Worm (Caenorhabditis elegans) whole organism, dauer: ENCODE results near the gene K08E5.6.

Experiments
- unc-62 ChIP-seq: sonication (generic microtip); optimal IDR thresholded peaks from 2 replicates; lab custom pipeline; 2017; ENCODE audit warnings: missing biosample characterization, missing genetic modification reagents, missing genetic modification characterization

K08E5.6 gene

DNA sequence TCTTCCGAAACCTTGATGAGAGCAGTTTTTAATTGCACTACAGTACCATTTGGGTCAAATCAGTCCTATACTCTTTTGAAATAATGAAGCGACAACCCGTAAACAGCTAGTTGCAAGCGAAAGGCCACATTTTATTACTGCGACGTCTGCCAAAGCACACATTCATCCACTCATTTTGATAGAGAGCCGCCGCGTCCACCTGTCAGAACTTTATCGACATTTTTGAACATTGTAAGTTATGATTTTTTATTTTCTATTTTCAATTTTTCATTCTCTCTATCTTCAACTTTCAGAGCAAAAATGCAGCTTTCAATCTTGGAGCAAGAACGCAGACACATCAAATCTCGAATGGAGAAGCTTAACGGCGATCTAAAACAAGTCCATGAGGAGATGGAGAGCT lies at the start of gene K08E5.6:
K08E5.6 (plus strand) TSS at position 301 of the 400 bp plus-strand sequence.
- TF ChIP-seq unc-62 (GFP tag; lab: Kevin White, UChicago): no peak

DNA sequence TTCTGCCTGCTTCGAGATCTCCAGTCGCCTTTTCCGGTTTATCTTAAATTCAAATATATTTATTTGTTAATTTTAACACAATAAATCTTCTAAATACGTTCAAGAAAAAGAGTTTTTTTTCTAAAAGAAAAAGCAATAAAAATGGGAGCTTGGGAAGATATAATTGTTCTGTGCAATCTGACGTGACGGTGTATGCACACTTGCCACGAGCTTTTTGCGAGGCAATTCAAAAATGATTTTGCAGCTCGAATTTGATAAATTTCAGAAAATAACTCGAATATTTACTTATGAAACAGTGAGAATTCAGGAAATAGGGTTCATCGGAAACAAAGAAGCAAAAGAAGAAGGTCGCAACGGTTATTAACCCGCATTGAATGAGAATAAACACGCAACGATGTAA lies 47.7 kb upstream of the K08E5.6 start:
- no peak for TF ChIP-seq unc-62 (GFP tag; lab: Kevin White, UChicago)

DNA sequence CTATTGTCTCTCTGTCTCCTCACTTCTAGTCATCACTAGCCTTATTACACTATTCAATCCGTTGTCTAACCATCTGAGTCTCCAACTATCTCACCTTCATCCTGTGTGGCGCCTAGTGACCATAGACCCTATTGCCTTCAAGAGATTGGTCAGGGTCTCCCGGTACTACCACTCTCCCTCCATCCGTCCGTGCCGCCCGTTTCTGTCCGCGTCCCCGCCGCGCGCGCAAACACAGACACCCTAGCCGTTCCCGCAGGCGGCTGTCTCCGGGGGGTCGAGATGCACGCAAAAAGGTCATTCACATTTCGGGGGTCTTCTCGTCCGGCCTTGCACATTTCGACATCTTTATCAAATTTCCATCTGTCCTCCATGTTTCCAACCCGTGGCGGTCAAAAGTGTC lies 46.3 kb upstream of the K08E5.6 start:
- no peak for TF ChIP-seq unc-62 (GFP tag; lab: Kevin White, UChicago)

DNA sequence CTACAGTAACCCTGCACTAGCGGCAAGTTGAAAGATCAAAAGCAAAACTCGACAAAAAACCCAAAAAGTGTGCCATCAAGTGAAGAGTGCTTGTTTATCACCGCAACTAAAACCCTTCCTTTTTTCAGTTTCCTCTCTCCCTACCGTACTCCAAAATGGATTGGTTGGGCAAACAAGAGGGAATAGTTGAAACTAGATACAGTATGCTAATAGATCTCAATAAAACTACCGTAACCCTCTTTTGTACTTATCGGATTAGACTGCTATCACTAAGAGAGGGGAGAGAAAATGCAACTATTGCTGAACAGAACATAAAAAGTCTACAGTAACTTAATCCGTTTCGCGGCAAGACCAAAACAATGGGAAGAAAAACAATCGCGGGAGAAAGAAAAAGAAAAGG lies 45.5 kb upstream of the K08E5.6 start:
- no peak for TF ChIP-seq unc-62 (GFP tag; lab: Kevin White, UChicago)

DNA sequence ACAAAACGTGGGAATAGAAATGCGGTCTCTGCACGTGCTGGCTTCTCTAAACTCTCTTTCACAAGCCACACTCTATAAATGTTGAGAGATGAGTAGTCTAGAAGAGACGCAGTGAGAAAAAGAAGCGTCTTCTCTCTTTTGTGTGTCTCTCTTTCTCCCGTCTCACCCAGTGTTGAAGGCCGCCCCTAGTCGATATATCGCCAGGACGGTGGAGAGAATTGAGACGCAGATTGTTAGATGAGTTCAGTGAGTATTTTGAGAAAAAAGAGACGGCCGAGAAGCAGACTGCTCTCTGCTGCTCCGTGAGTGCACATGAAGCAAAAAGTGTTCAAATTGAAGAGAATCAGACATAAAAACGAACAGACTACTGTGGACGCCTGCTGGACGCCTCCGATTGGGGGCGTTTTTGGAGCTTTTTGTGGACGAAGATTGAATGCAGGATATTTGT lies 44.3 kb upstream of the K08E5.6 start:
- no peak for TF ChIP-seq unc-62 (GFP tag; lab: Kevin White, UChicago)

DNA sequence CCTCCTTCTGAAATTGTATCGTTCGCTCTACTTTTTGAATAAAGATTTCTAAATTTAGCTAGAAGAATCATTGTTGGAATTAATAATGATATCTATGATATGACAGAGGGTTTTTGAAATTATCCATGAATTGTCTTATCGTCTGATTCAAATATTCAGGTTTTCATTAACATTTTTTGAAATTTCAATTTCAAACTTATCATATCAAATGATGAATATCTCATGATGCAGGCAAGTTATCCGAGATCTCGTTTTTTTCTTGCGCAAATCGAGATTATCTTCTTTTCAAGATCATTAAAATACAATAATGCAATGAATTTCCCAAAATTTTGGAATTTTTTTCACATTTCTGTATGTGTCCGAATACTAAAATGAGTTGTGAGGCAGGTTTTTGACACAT lies 42.9 kb upstream of the K08E5.6 start, which contains the start of gene spop-1:
spop-1 (minus strand) TSS at position 101 of the 400 bp plus-strand sequence.
- TF ChIP-seq unc-62 (GFP tag; lab: Kevin White, UChicago): no peak

DNA sequence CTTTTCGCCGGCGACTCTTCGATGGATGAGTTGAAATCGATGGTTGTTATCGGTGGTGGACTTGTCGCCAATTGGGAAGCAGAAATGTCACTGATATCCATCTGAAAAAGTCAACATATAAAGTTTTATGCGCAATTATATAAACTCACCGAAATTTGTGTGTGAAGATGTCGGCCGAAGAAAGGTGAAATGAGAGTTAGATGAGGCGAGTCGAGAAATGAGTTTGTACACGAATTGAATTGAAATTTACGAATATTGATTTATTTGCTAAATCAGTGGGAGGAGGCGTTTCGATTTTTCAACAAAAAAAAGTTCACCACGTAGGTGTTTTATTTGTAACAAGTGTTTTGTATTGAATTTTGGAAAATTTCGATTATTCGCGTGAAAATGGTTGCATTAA lies 39.5 kb upstream of the K08E5.6 start, which contains the start of gene kel-10:
kel-10 (minus strand) TSS at position 101 of the 400 bp plus-strand sequence.
- no peak for TF ChIP-seq unc-62 (GFP tag; lab: Kevin White, UChicago)

DNA sequence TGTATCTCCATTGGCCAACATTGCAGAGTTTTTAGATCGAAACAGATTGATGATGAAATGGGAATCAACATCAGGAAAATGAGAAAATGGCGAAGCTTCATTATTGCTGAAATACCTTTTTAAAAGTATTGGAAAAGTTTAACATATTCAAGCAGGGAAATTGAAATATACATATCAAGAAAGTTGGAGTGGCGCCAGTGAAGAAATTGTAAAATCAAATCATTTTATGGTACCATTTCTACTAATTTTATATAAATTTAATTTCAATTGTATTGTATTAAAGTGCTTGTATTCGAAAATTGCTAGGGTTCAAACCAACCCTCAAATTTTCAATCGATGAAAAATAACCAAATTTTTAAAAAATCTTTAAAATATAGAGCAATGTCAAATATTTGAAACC lies 34.4 kb upstream of the K08E5.6 start, which contains the start of gene srt-55:
srt-55 (minus strand) TSS at position 101 of the 400 bp plus-strand sequence.
- TF ChIP-seq unc-62 (GFP tag; lab: Kevin White, UChicago): no peak

DNA sequence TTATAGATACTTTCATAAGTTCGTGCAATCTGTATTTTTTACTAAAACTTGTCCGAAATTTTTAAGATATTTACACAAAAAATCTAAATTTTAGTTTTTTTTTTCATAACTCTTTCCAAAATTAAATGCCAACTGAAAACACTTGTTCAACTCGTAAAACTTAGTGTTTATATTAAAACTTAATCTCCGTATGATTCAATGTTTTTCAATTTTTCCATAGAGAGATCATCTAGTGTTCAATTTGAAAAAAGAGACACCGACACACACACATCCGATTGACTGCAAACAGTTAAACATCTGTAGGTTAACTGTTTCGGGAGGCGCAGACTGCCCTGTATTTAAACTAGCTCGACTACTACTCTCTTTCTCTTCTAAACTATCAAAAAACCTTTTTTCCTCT lies 31.8 kb upstream of the K08E5.6 start, which contains the start of gene T16H12.9:
T16H12.9 (plus strand) TSS at position 301 of the 400 bp plus-strand sequence.
- no peak for TF ChIP-seq unc-62 (GFP tag; lab: Kevin White, UChicago)

DNA sequence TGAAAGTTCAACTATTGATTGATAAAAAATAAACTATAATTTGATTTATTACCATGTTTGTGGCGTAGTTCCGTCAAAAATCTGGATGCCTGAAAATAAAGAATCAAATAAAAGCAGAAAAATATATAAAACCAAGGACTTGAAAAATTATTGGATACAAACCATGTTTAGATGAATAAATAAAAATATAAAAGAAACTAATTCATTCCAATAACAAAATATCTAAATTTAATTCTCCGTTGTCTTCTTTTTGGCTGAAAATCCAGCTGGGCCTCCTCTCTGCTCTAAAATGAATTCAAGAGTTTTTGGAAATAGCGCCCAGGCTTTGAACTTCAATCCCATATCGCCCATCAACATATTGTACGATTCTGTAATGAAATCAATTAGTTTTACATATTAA lies 27.9 kb upstream of the K08E5.6 start, which contains the start of gene vps-29:
vps-29 (minus strand) TSS at position 101 of the 400 bp plus-strand sequence.
- TF ChIP-seq unc-62 (GFP tag; lab: Kevin White, UChicago): no peak

DNA sequence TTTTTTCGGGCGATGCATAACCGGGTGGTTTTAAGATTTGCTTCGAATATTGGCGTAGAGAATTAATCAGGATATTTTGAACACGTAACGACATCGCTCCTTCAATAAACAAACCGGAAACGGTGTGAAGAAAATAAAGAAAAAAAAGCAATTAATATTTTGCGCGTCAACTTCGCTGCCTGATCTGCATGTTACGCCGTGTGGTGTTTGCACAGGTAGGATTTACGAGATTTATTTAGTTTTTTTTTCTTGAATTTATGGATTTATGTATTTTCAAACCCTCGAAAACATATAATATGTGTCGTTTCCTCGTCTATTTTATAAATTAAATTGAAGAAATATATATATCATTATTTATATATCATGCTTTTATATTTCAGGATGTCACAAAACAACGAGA lies 26.2 kb upstream of the K08E5.6 start, which contains the start of the genes ZK1128.1 and mett-10:
ZK1128.1 (minus strand) TSS at position 99 of the 400 bp plus-strand sequence.
mett-10 (plus strand) TSS at position 375 of the 400 bp plus-strand sequence.
- no peak for TF ChIP-seq unc-62 (GFP tag; lab: Kevin White, UChicago)

DNA sequence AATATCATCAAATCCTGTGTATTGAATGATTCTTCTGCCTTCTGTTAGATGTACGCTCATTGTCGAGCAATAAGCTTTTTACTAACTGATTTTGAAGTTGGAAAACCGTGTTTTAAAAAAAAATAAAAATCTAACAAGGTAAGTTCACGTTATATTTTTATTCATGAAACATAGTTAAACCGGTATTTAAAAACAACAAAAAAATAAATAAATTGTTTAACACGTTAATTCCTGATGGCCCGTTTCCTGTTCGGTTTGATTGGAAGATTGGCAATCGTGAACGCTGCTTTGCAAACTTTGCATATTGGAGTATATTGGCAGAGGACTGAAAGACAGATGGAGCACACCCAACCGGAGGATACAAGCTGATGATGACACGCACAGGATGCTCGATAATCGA lies 22.0 kb upstream of the K08E5.6 start, which contains the start of gene ZK1128.3:
ZK1128.3 (minus strand) TSS at position 101 of the 400 bp plus-strand sequence.
- TF ChIP-seq unc-62 (GFP tag; lab: Kevin White, UChicago): no peak

DNA sequence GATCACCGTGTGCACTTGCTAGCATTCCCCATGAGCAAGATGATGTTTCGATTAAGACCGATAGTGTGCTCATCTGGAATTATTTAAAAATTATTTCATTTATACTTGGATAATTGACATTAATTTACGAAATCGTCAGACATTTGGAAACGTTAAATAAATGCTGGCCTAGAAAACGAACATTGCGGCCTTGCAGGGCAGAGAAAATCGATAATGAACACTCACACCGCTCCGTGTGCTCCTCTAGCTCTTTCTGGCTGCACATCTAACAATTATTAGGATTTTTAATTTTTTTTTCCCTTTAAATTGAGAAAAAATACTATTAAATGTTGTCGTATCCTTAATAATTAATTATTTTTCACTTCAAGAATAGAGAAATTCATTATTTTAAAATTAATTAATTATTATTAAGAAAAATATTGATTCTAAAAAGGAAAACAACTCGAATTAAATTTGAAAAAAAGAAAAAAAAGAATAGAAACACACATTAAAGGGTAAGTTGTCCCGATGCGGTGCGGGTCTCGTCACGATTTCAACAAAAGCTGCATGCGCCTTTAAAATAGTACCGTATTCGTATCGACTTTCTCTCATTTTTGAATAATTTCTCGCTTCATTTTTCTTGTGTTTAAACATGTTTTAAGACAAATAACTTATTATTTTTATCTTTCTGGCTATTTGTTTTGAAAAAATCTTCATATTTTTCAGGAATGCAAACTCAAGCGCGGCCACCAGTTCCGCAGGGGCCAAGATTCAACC lies 20.6 kb upstream of the K08E5.6 start, which contains the start of the genes gtf-2H3 and ham-3:
gtf-2H3 (minus strand) TSS at position 73 of the 756 bp plus-strand sequence.
ham-3 (plus strand) TSS at position 706 of the 756 bp plus-strand sequence.
- no peak for TF ChIP-seq unc-62 (GFP tag; lab: Kevin White, UChicago)

DNA sequence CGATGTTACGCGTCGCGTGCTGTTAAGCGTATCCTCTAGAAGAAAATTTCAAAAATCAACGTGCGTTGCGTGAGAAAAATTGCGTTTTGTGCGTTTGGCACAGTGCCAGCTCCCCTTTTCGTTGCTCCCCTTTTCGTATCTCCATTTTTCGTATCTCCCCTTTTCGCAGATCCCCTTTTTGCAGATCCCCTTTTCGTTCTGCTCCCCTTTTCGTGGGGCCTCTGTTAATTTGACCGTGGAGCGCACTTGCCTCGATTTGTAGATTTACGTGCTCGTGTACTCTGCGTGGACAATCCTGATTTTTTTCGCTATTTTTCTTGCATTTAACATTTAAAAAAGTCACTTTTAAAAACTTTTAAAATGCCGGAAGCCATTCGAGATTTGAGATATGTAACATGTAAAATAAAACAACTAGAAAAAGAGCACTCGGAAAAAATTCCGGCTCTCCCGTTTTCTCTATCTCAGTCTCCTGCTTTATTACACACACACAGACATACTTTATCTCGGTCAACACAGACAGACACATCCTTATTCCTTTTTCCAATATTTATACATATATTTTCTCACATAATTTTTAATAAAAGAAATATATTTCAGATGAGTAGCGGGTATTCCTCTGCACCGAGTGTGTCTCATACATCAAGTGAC lies 17.1 kb upstream of the K08E5.6 start, which contains the start of gene ttll-4:
ttll-4 (plus strand) TSS at position 598 of the 648 bp plus-strand sequence.
- TF ChIP-seq unc-62 (GFP tag; lab: Kevin White, UChicago): no peak

DNA sequence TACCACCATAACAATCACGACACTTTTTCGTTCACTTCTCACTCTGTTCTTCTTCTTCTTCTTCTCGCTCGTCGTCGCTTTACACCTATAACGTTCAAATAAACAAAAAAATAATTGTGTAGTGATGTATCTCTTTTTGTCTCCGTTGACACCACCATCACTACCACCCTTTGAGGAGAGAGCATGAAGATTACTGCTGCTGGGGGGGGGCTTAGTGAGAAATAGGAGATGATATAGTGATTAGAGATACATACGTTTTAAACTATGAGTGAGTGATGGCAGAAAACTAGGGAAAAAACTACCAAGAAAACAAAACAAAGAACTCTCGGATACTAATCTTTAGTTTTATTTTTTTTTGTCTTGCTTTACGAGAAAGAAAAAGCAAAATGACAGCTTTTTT lies 14.5 kb upstream of the K08E5.6 start:
- no peak for TF ChIP-seq unc-62 (GFP tag; lab: Kevin White, UChicago)
